Fruit fly (Drosophila melanogaster) whole organism: ENCODE results near the gene Acbp3.

ENCODE experiments used
- CG8478 ChIP-seq: fragments of >200 bp; optimal IDR thresholded peaks from 2 replicates; lab custom pipeline; 2018; ENCODE audit warnings: inconsistent platforms
- Dll ChIP-seq: fragments of >200 bp; optimal IDR thresholded peaks from 2 replicates; lab custom pipeline; 2017
- EcR ChIP-seq, 2 experiments: fragments of >200 bp; optimal IDR thresholded peaks; 2 replicates each; lab custom pipeline; 2017; ENCODE audit warnings: missing biosample characterization in 2 of 2, missing genetic modification characterization in 2 of 2, missing genetic modification reagents in 2 of 2
- pan ChIP-seq: fragments of >200 bp; optimal IDR thresholded peaks from 2 replicates; lab custom pipeline; 2017
- psq ChIP-seq: fragments of >200 bp; optimal IDR thresholded peaks from 2 replicates; lab custom pipeline; 2017
- usp ChIP-seq: fragments of >200 bp; optimal IDR thresholded peaks from 2 replicates; lab custom pipeline; 2017; ENCODE audit warnings: missing biosample characterization, missing genetic modification characterization, mixed read lengths

- TF ChIP-seq Dll (lab: Kevin White, UChicago) (no peak), EcR (GFP tag; optimal IDR thresholded peaks at IDR 0.05; lab: Kevin White, UChicago) (peak in 1 of 2 experiments; percentile 4), CG8478 (lab: Kevin White, UChicago) (no peak), usp (GFP tag; lab: Kevin White, UChicago) (no peak), psq (lab: Kevin White, UChicago) (no peak), pan (lab: Kevin White, UChicago) (no peak)
These were observed 17.7 kb upstream of the Acbp3 start for dm6 chr3L:7113010-7113409.
